Fruit fly (Drosophila melanogaster) S2 (cell line): ENCODE results near the gene mtd.

Experiments used
- CG8478 ChIP-seq: fragments of >200 bp; optimal IDR thresholded peaks from 2 replicates; lab custom pipeline; 2018
- CTCF ChIP-seq, 2 experiments: fragments of >200 bp; optimal IDR thresholded peaks; 2 replicates each; lab custom pipeline; 2018

- TF ChIP-seq CG8478 (lab: Kevin White, UChicago) (no peak), CTCF (optimal IDR thresholded peaks at IDR 0.05; lab: Kevin White, UChicago) (no peak)
Observed at dm6 chr3R:5268495-5268894, 81.7 kb downstream of the mtd start.
